Worm (Caenorhabditis elegans): Measurements from ENCODE around the gene F36H12.10.

- TF ChIP-seq unc-62 (GFP tag; optimal IDR thresholded peaks at IDR 0.05): no peak
- TF ChIP-seq ztf-11 (tag; optimal IDR thresholded peaks at IDR 0.05): no peak
- no peak for TF ChIP-seq nhr-28 (tag; optimal IDR thresholded peaks at IDR 0.05)
- TF ChIP-seq unc-120 (tag; optimal IDR thresholded peaks at IDR 0.05; ENCODE audit: poor library complexity, severe bottlenecking): no peak
- no peak for TF ChIP-seq flh-1 (GFP tag; optimal IDR thresholded peaks at IDR 0.05)
- TF ChIP-seq ceh-39 (tag; optimal IDR thresholded peaks at IDR 0.05): no peak
- TF ChIP-seq pha-4 (tag; optimal IDR thresholded peaks at IDR 0.05): no peak
- no peak for TF ChIP-seq mls-2 (tag; optimal IDR thresholded peaks at IDR 0.05)
Observed at ce11 chrIV:5294467-5294866, 39.9 kb upstream of the F36H12.10 start.
